Worm (Caenorhabditis elegans) whole organism, L4 larva: ENCODE measurements around the gene sdpn-1.

ENCODE experiments used
- D1046.2 ChIP-seq: fragments of 200-800 bp; sonication (Bioruptor generic); IDR thresholded peaks from 2 replicates; pipeline ENCODE4 v1.3.6; 2022; ENCODE audit warnings: missing genetic modification characterization, missing compliant biosample characterization
- F44E2.7 ChIP-seq: fragments of 200-800 bp; sonication (Bioruptor generic); IDR thresholded peaks from 2 replicates; pipeline ENCODE4 v2.1.2; 2022; ENCODE audit warnings: missing genetic modification characterization, missing compliant biosample characterization
- T26A8.4 ChIP-seq: fragments of 200-800 bp; sonication (Bioruptor generic); IDR thresholded peaks from 2 replicates; pipeline ENCODE4 v1.3.6; 2022; ENCODE audit warnings: missing genetic modification characterization, missing compliant biosample characterization
- Y75B8A.6 ChIP-seq: fragments of 200-800 bp; sonication (Bioruptor generic); IDR thresholded peaks from 2 replicates; pipeline ENCODE4 v1.3.6; 2022; ENCODE audit warnings: missing genetic modification reagents, missing genetic modification characterization, missing compliant biosample characterization
- aha-1 ChIP-seq: fragments of 150-350 bp; peaks from one replicate; lab custom pipeline; 2014; ENCODE audit warnings: missing biosample characterization, missing genetic modification characterization
- aly-2 ChIP-seq: sonication (generic microtip); optimal IDR thresholded peaks from 2 replicates; lab custom pipeline; 2018; ENCODE audit warnings: missing biosample characterization, missing genetic modification characterization
- ama-1 ChIP-seq: fragments of 150-350 bp; optimal IDR thresholded peaks from 2 replicates; lab custom pipeline; 2014; ENCODE audit warnings: inconsistent platforms, mixed read lengths
- ceh-32 ChIP-seq: sonication (generic microtip); optimal IDR thresholded peaks from 2 replicates; lab custom pipeline; 2016; ENCODE audit warnings: mild to moderate bottlenecking, missing genetic modification characterization, missing compliant biosample characterization; ENCODE audit not compliant: poor library complexity
- ceh-44 ChIP-seq: fragments of 200-800 bp; sonication (Bioruptor generic); IDR thresholded peaks from 2 replicates; pipeline ENCODE4 v1.3.6; 2022; ENCODE audit warnings: missing genetic modification reagents, missing genetic modification characterization, missing compliant biosample characterization
- daf-16 ChIP-seq, 3 experiments: sonication (generic microtip); optimal IDR thresholded peaks; 2 replicates each; lab custom pipeline; 2016 to 2017; ENCODE audit warnings: missing genetic modification characterization in 3 of 3, missing genetic modification reagents in 3 of 3, mild to moderate bottlenecking in 2 of 3, missing compliant biosample characterization in 2 of 3, missing biosample characterization in 1 of 3, moderate library complexity in 1 of 3
- dmd-8 ChIP-seq: fragments of 200-800 bp; sonication (Bioruptor generic); IDR thresholded peaks from 2 replicates; pipeline ENCODE4 v1.3.6; 2022; ENCODE audit warnings: missing genetic modification characterization, missing compliant biosample characterization
- duxl-1 ChIP-seq: sonication (generic microtip); optimal IDR thresholded peaks from 2 replicates; lab custom pipeline; 2016; ENCODE audit warnings: mild to moderate bottlenecking, missing genetic modification characterization, moderate library complexity, missing compliant biosample characterization; ENCODE audit not compliant: poor library complexity
- egl-27 ChIP-seq: sonication (generic microtip); optimal IDR thresholded peaks from 3 replicates; lab custom pipeline; 2017; ENCODE audit warnings: missing biosample characterization, missing genetic modification reagents, missing genetic modification characterization
- fkh-10 ChIP-seq: fragments of 150-350 bp; optimal IDR thresholded peaks from 2 replicates; lab custom pipeline; 2014; ENCODE audit warnings: missing biosample characterization, missing genetic modification reagents, missing genetic modification characterization
- hlh-11 ChIP-seq: fragments of 200-800 bp; sonication (Bioruptor generic); optimal IDR thresholded peaks from 2 replicates; lab custom pipeline; 2018; ENCODE audit warnings: mild to moderate bottlenecking, missing genetic modification characterization, missing compliant biosample characterization
- hlh-30 ChIP-seq: sonication (generic microtip); optimal IDR thresholded peaks from 2 replicates; lab custom pipeline; 2017; ENCODE audit warnings: antibody characterized with exemption, mild to moderate bottlenecking, missing genetic modification characterization, missing compliant biosample characterization; ENCODE audit not compliant: insufficient read depth
- jun-1 ChIP-seq: fragments of 150-350 bp; optimal IDR thresholded peaks from 2 replicates; lab custom pipeline; 2014; ENCODE audit warnings: missing biosample characterization, missing genetic modification reagents, missing genetic modification characterization
- lim-7 ChIP-seq: fragments of 200-800 bp; sonication (Bioruptor generic); IDR thresholded peaks from 2 replicates; pipeline ENCODE4 v1.3.6; 2022; ENCODE audit warnings: missing genetic modification characterization, missing compliant biosample characterization
- lin-29 ChIP-seq: fragments of 200-800 bp; sonication (Bioruptor generic); IDR thresholded peaks from 2 replicates; pipeline ENCODE4 v1.3.6; 2022; ENCODE audit warnings: missing genetic modification reagents, missing genetic modification characterization, missing compliant biosample characterization
- lin-39 ChIP-seq: fragments of 150-350 bp; optimal IDR thresholded peaks from 2 replicates; lab custom pipeline; 2014; ENCODE audit warnings: missing biosample characterization, missing genetic modification reagents, missing genetic modification characterization
- lsy-2 ChIP-seq, 2 experiments: fragments of 150-350 bp in 1 of 2; sonication (generic microtip) in 1 of 2; optimal IDR thresholded peaks; 2 replicates each; lab custom pipeline; 2014 to 2017; ENCODE audit warnings: missing biosample characterization in 2 of 2, missing genetic modification characterization in 2 of 2
- mdt-29 ChIP-seq: fragments of 200-800 bp; sonication (Bioruptor generic); IDR thresholded peaks from 2 replicates; pipeline ENCODE4 v1.3.6; 2022; ENCODE audit warnings: missing genetic modification reagents, missing genetic modification characterization, missing compliant biosample characterization
- mep-1 ChIP-seq: fragments of 150-350 bp; sonication (generic microtip); optimal IDR thresholded peaks from 3 replicates; lab custom pipeline; 2014; ENCODE audit warnings: missing biosample characterization, missing genetic modification characterization
- nhr-111 ChIP-seq: fragments of 200-800 bp; sonication (Bioruptor generic); optimal IDR thresholded peaks from 2 replicates; lab custom pipeline; 2018; ENCODE audit warnings: mild to moderate bottlenecking, missing genetic modification characterization, missing compliant biosample characterization
- nhr-237 ChIP-seq: sonication (generic microtip); optimal IDR thresholded peaks from 2 replicates; lab custom pipeline; 2017; ENCODE audit warnings: missing biosample characterization, missing genetic modification characterization
- nhr-28 ChIP-seq: fragments of 150-350 bp; optimal IDR thresholded peaks from 2 replicates; lab custom pipeline; 2014; ENCODE audit warnings: missing biosample characterization, missing genetic modification characterization
- nhr-6 ChIP-seq: fragments of 150-350 bp; optimal IDR thresholded peaks from 2 replicates; lab custom pipeline; 2014; ENCODE audit warnings: missing biosample characterization, missing genetic modification characterization
- nhr-77 ChIP-seq: fragments of 150-350 bp; optimal IDR thresholded peaks from 2 replicates; lab custom pipeline; 2014; ENCODE audit warnings: missing biosample characterization, missing genetic modification characterization
- pha-4 ChIP-seq, 2 experiments: fragments of 150-350 bp in 1 of 2; fragments of 200-800 bp in 1 of 2; sonication (Bioruptor generic) in 1 of 2; IDR thresholded peaks in 1 of 2; optimal IDR thresholded peaks in 1 of 2; 2 replicates each; pipeline versions ENCODE4 v1.3.6 to Lab custom; 2014 to 2022; ENCODE audit warnings: missing genetic modification characterization in 2 of 2, missing genetic modification reagents in 2 of 2, missing biosample characterization in 1 of 2, missing compliant biosample characterization in 1 of 2
- php-3 ChIP-seq: fragments of 200-800 bp; sonication (Bioruptor generic); IDR thresholded peaks from 2 replicates; pipeline ENCODE4 v1.3.6; 2022; ENCODE audit warnings: missing genetic modification reagents, missing genetic modification characterization, missing compliant biosample characterization
- sdz-12 ChIP-seq: fragments of 200-800 bp; sonication (Bioruptor generic); optimal IDR thresholded peaks from 2 replicates; lab custom pipeline; 2018; ENCODE audit warnings: mild to moderate bottlenecking, missing genetic modification characterization, missing compliant biosample characterization
- set-16 ChIP-seq: fragments of 200-800 bp; sonication (Bioruptor generic); IDR thresholded peaks from 2 replicates; pipeline ENCODE4 v1.3.6; 2022; ENCODE audit warnings: missing genetic modification reagents, missing genetic modification characterization, missing compliant biosample characterization
- spr-1 ChIP-seq: sonication (generic microtip); optimal IDR thresholded peaks from 2 replicates; lab custom pipeline; 2016; ENCODE audit warnings: mild to moderate bottlenecking, missing genetic modification characterization, missing compliant biosample characterization
- zag-1 ChIP-seq: fragments of 150-350 bp; optimal IDR thresholded peaks from 2 replicates; lab custom pipeline; 2014; ENCODE audit warnings: missing biosample characterization, missing genetic modification characterization
- ztf-7 ChIP-seq: fragments of 150-350 bp; optimal IDR thresholded peaks from 2 replicates; lab custom pipeline; 2014; ENCODE audit warnings: missing biosample characterization, missing genetic modification characterization

sdpn-1 gene

ce11 chrX:7958203-7958602 lies 39.8 kb downstream of the sdpn-1 start, which contains the start of gene sfxn-2:
TSS of gene sfxn-2 (minus strand) at chrX:7958303.
- no peak for TF ChIP-seq pha-4 (GFP tag; IDR thresholded peaks at IDR 0.05; lab: Robert Waterston, UW)
- TF ChIP-seq pha-4 (tag; optimal IDR thresholded peaks at IDR 0.05; lab: Kevin White, UChicago): no peak
- no peak for TF ChIP-seq F44E2.7 (GFP tag; lab: Robert Waterston, UW)
- no peak for TF ChIP-seq egl-27
- TF ChIP-seq nhr-77 (tag; lab: Kevin White, UChicago): no peak
- TF ChIP-seq ceh-32: no peak
- TF ChIP-seq hlh-30 (tag; lab: Kevin White, UChicago): peak; percentile 28
- no peak for TF ChIP-seq jun-1 (tag; lab: Kevin White, UChicago)

ce11 chrX:7956449-7956848 lies 41.6 kb downstream of the sdpn-1 start:
- TF ChIP-seq ceh-44 (GFP tag; lab: Robert Waterston, UW): no peak
- peak; percentile 49; the same call in 1 of the 2 replicates for TF ChIP-seq T26A8.4 (GFP tag; lab: Robert Waterston, UW)
- peak; percentile 32 for TF ChIP-seq aha-1
- no peak for TF ChIP-seq duxl-1 (tag; lab: Kevin White, UChicago)
- 0 out of 2 replicates have a peak, but pooled peaks have one; percentile 13 for TF ChIP-seq Y75B8A.6 (GFP tag; lab: Robert Waterston, UW)
- no peak for TF ChIP-seq D1046.2
- TF ChIP-seq F44E2.7 (GFP tag; lab: Robert Waterston, UW): 0 out of 2 replicates have a peak, but pooled peaks have one; percentile 22
- peak; percentile 48 for TF ChIP-seq ama-1 (lab: Kevin White, UChicago)
- peak; percentile 57 for TF ChIP-seq sdz-12 (GFP tag; lab: Kevin White, UChicago)
- TF ChIP-seq dmd-8 (GFP tag; lab: Robert Waterston, UW): 0 out of 2 replicates have a peak, but pooled peaks have one; percentile 29
- no peak for TF ChIP-seq nhr-6 (tag; lab: Kevin White, UChicago)

ce11 chrX:7954328-7954727 lies 43.7 kb downstream of the sdpn-1 start, which contains the start of gene dct-1:
TSS of gene dct-1 (plus strand) at chrX:7954354.
- TF ChIP-seq aha-1 (peak; percentile 65), ztf-7 (no peak), fkh-10 (GFP tag; lab: Kevin White, UChicago) (no peak), daf-16 (GFP tag; optimal IDR thresholded peaks at IDR 0.05; lab: Kevin White, UChicago) (peak in 1 of 2 experiments; percentile 60), daf-16 (tag; optimal IDR thresholded peaks at IDR 0.05; lab: Kevin White, UChicago) (no peak), mdt-29 (GFP tag; lab: Robert Waterston, UW) (no peak), egl-27 (no peak), nhr-28 (tag; lab: Kevin White, UChicago) (no peak), set-16 (GFP tag; lab: Robert Waterston, UW) (no peak), mep-1 (tag; lab: Kevin White, UChicago) (peak; percentile 7), hlh-11 (tag; lab: Kevin White, UChicago) (peak; percentile 57), hlh-30 (tag; lab: Kevin White, UChicago) (peak; percentile 31), nhr-111 (GFP tag; lab: Kevin White, UChicago) (no peak), nhr-237 (no peak), php-3 (GFP tag; lab: Robert Waterston, UW) (no peak), aly-2 (no peak), sdz-12 (GFP tag; lab: Kevin White, UChicago) (peak; percentile 17), lin-29 (GFP tag; lab: Robert Waterston, UW) (no peak), lsy-2 (tag; optimal IDR thresholded peaks at IDR 0.05; lab: Kevin White, UChicago) (no peak), lin-39 (tag; lab: Kevin White, UChicago) (no peak)
- TF ChIP-seq, all 104 proteins: peak for 6

- TF ChIP-seq zag-1 (no peak), lim-7 (GFP tag; lab: Robert Waterston, UW) (no peak), spr-1 (tag; lab: Kevin White, UChicago) (no peak), aly-2 (no peak), pha-4 (GFP tag; IDR thresholded peaks at IDR 0.05; lab: Robert Waterston, UW) (no peak), pha-4 (tag; optimal IDR thresholded peaks at IDR 0.05; lab: Kevin White, UChicago) (peak; percentile 58), mdt-29 (GFP tag; lab: Robert Waterston, UW) (no peak), daf-16 (GFP tag; optimal IDR thresholded peaks at IDR 0.05; lab: Kevin White, UChicago) (peak in 1 of 2 experiments; percentile 35), daf-16 (tag; optimal IDR thresholded peaks at IDR 0.05; lab: Kevin White, UChicago) (peak; percentile 30), nhr-237 (no peak)
Measured at ce11 chrX:7953695-7954094, 44.3 kb downstream of the sdpn-1 start.
